Fruit fly (Drosophila melanogaster): ENCODE measurements around the gene CG13970.

Gene CG13970

DNA sequence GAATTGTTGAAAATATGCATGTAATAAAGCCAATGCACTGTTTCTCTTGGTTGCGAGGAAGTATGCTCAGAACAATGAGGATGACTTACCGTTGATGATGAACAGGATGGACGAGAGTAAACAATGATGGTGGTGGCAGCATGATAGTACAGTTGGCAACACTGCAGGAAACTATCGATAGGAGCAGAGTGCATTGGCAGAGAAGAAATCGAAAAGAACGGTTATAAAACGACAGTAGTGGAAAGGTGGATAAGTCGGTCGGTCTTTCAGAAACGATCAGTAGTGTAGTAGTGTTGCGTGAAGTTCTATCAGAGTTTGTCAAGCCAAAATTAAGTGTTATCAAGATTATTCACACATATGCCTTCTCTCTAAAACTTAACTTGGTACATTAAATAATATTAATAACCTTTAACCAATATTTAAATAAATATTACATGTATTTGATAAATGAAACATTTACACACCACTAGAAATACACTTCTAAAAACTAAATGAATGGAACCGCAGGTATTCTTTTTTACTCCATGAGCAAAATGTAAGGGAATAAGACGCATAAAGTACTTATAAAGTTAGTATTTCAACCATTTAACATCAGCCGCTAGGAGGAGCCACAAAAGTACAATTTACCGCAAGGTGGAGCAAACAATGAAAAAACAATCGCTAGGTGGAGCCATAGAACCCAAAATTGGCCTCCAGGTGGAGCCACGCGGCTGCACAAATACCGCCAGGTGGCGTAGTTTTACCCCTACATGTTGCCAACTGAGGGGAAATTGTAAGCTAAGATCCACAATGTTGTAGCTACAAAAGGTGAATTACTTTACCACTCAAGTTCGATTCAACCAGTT lies 16.7 kb upstream of the CG13970 start (continued):
- TF ChIP-seq CG2199 (GFP tag; IDR thresholded peaks at IDR 0.05): peak; percentile 94
- no peak for TF ChIP-seq gro (GFP tag; optimal IDR thresholded peaks at IDR 0.05)
- TF ChIP-seq nom (GFP tag; optimal IDR thresholded peaks at IDR 0.05): no peak
- no peak for TF ChIP-seq MESR4 (GFP tag; optimal IDR thresholded peaks at IDR 0.05)
- TF ChIP-seq CG12942 (GFP tag; optimal IDR thresholded peaks at IDR 0.05): peak; percentile 90
- peak; percentile 98 for TF ChIP-seq CG5245 (GFP tag; optimal IDR thresholded peaks at IDR 0.05)
- peak; percentile 91 for TF ChIP-seq Hmr (GFP tag; optimal IDR thresholded peaks at IDR 0.05)
- peak; percentile 62 for TF ChIP-seq CG4854 (GFP tag; optimal IDR thresholded peaks at IDR 0.05)
- peak; percentile 76 for TF ChIP-seq row (GFP tag; IDR thresholded peaks at IDR 0.05)
- TF ChIP-seq CG3995 (GFP tag; optimal IDR thresholded peaks at IDR 0.05): peak; percentile 19
- peak; percentile 18; the same call in 1 of the 2 replicates for TF ChIP-seq ham (GFP tag; IDR thresholded peaks at IDR 0.05)
- TF ChIP-seq rib (GFP tag; IDR thresholded peaks at IDR 0.05): peak; percentile 61
- TF ChIP-seq lab (GFP tag; optimal IDR thresholded peaks at IDR 0.05): peak; percentile 70
- peak; percentile 91 for TF ChIP-seq CG30431 (GFP tag; optimal IDR thresholded peaks at IDR 0.05)
- TF ChIP-seq bigmax (GFP tag; optimal IDR thresholded peaks at IDR 0.05): no peak
- peak; percentile 47 for TF ChIP-seq CG8388 (GFP tag; optimal IDR thresholded peaks at IDR 0.05)
- TF ChIP-seq CG33557 (GFP tag; optimal IDR thresholded peaks at IDR 0.05): peak; percentile 42
- TF ChIP-seq ERR (GFP tag; optimal IDR thresholded peaks at IDR 0.05): peak; percentile 59
- TF ChIP-seq hkb (optimal IDR thresholded peaks at IDR 0.05): peak; percentile 80
- TF ChIP-seq hkb (GFP tag; IDR thresholded peaks at IDR 0.05): no peak; the same call in 1 of the 2 replicates
- TF ChIP-seq D19A (tag; optimal IDR thresholded peaks at IDR 0.05): peak; percentile 53
- TF ChIP-seq Gug (GFP tag; IDR thresholded peaks at IDR 0.05): peak; percentile 97
- TF ChIP-seq ssp (GFP tag; IDR thresholded peaks at IDR 0.05): peak; percentile 88
- peak; percentile 92 for TF ChIP-seq CG16863 (GFP tag; optimal IDR thresholded peaks at IDR 0.05)
- TF ChIP-seq lola (GFP tag; optimal IDR thresholded peaks at IDR 0.05): peak in 1 of 3 experiments; percentile 70
- TF ChIP-seq stwl (tag; optimal IDR thresholded peaks at IDR 0.05): peak; percentile 31
- peak; percentile 86 for TF ChIP-seq repo (GFP tag; optimal IDR thresholded peaks at IDR 0.05)
- peak; percentile 63 for TF ChIP-seq Asciz (GFP tag; optimal IDR thresholded peaks at IDR 0.05)
- TF ChIP-seq da (GFP tag; optimal IDR thresholded peaks at IDR 0.05): peak; percentile 90
- TF ChIP-seq Fer3 (tag; optimal IDR thresholded peaks at IDR 0.05): peak; percentile 69
- peak; percentile 99 for TF ChIP-seq Med (GFP tag)
- peak; percentile 87 for TF ChIP-seq CG7839 (tag; optimal IDR thresholded peaks at IDR 0.05)
- peak; percentile 93 for TF ChIP-seq Atf-2 (GFP tag; optimal IDR thresholded peaks at IDR 0.05)
- TF ChIP-seq ap (GFP tag; IDR thresholded peaks at IDR 0.05): peak; percentile 87
- TF ChIP-seq Lhr (GFP tag; optimal IDR thresholded peaks at IDR 0.05): peak; percentile 97
- peak; percentile 43; the same call in 1 of the 2 replicates for TF ChIP-seq Poxn (GFP tag; IDR thresholded peaks at IDR 0.05)
- no peak for TF ChIP-seq kah (GFP tag; optimal IDR thresholded peaks at IDR 0.05)
- peak; percentile 96 for TF ChIP-seq CG8944 (GFP tag; optimal IDR thresholded peaks at IDR 0.05)
- peak; percentile 84 for TF ChIP-seq CHES-1-like (GFP tag; optimal IDR thresholded peaks at IDR 0.05)
- peak; percentile 47 for TF ChIP-seq CG31224 (GFP tag; IDR thresholded peaks at IDR 0.05)
- peak; percentile 67 for TF ChIP-seq ewg (GFP tag; optimal IDR thresholded peaks at IDR 0.05)
- TF ChIP-seq CG12299 (tag; optimal IDR thresholded peaks at IDR 0.05): peak; percentile 29
- TF ChIP-seq CG9727 (GFP tag; optimal IDR thresholded peaks at IDR 0.05): peak; percentile 85
- peak; percentile 86 for TF ChIP-seq CG12744 (GFP tag; optimal IDR thresholded peaks at IDR 0.05)
- TF ChIP-seq CG31441 (GFP tag; IDR thresholded peaks at IDR 0.05): peak; percentile 83
- peak; percentile 96 for TF ChIP-seq pnt (GFP tag; optimal IDR thresholded peaks at IDR 0.05)
- TF ChIP-seq CG13287 (GFP tag; IDR thresholded peaks at IDR 0.05; ENCODE audit: partially characterized antibody): peak; percentile 77
- TF ChIP-seq CG11560 (tag; IDR thresholded peaks at IDR 0.05): peak; percentile 90
- no peak for TF ChIP-seq CG1832 (GFP tag; optimal IDR thresholded peaks at IDR 0.05)

All from whole organism, embryonic.